Worm (Caenorhabditis elegans): ENCODE measurements around the gene pid-1.

pid-1 gene

DNA sequence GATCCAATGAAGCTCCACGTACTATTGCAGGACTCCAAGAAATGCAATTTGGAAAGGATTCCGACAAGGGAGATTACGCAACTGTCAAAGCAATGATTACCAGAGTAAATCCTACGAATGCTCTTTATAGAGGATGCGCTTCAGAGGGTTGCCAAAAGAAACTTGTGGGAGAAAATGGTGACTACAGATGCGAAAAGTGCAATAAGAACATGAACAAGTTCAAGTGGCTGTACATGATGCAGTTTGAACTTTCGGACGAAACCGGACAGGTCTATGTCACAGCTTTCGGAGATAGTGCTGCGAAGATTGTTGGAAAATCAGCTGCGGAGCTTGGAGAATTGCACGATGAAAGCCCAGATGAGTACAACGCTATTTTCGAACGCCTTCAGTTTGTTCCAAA is 24.0 kb downstream of the pid-1 start:
- TF ChIP-seq F57A8.1 (GFP tag; optimal IDR thresholded peaks at IDR 0.05) (no peak), rcor-1 (GFP tag; IDR thresholded peaks at IDR 0.05) (no peak), F37B4.10 (GFP tag; IDR thresholded peaks at IDR 0.05) (0 out of 2 replicates have a peak, but pooled peaks have one; percentile 9)

DNA sequence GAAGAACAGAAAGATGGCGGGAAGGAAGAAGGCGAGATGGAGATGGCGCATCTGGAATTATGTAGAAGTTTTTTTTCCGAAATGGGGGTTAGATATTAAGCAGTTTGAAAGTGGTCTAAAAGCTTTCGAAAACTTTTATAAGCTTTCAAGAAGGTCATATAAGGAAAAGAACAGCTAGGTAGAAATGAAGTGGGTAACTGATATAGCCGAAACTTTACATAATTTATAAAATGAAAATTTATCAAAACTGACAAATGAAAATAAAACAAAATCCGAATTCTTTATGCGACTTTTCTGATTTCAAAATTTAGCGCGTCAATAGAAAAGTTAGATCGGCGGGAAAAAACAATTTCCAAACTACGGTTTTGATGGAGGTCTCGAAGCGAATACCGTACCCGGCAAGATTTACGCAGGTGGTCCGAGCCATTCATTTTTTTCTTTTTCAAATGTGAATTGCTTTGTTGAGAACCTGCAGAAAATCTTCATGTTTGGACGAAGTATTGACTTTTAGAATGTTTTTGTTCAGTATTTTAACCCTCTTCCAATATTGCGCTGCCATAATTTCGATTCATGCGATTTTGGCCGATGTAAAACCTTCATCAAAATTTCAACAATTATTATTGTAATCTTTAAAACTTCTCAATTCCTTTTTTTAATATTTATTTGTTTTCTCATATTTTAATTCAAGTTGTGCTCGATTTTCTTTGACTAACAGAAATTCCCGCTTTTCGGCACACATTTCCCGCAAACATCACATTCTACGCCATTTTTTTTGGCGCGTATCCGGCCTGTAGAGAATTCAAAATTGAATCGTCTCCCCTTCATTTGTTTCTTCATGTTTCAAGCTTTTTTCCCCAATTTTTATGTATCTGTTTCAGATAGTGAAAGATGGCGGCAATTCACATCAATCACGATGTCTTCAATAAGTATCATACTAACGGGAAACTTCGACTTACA is 26.4 kb downstream of the pid-1 start, which contains the start of the genes F18A1.7 and rpa-1:
Gene F18A1.7 (minus strand): TSS at position 51 of the 957 bp plus-strand sequence.
Gene rpa-1 (plus strand): TSS at position 879 of the 957 bp plus-strand sequence.
- TF ChIP-seq ekl-4 (GFP tag; IDR thresholded peaks at IDR 0.05) (peak; percentile 76), F49E8.2 (tag; optimal IDR thresholded peaks at IDR 0.05; ENCODE audit: insufficient read depth) (peak; percentile 79), dpl-1 (GFP tag; optimal IDR thresholded peaks at IDR 0.05) (peak; percentile 91), efl-1 (GFP tag; optimal IDR thresholded peaks at IDR 0.05) (peak; percentile 97), F10E7.11 (tag; optimal IDR thresholded peaks at IDR 0.05) (no peak), C17E4.6 (GFP tag; IDR thresholded peaks at IDR 0.05) (no peak), mxl-1 (tag; optimal IDR thresholded peaks at IDR 0.05) (no peak), ztf-22 (GFP tag; optimal IDR thresholded peaks at IDR 0.05) (no peak), nhr-179 (tag; optimal IDR thresholded peaks at IDR 0.05) (no peak), C06A6.2 (GFP tag; conservative IDR thresholded peaks at IDR 0.05) (no peak), ztf-28 (GFP tag; IDR thresholded peaks at IDR 0.05) (no peak), nhr-80 (tag; optimal IDR thresholded peaks at IDR 0.05) (no peak), B0261.1 (tag; optimal IDR thresholded peaks at IDR 0.05) (no peak), ztf-6 (GFP tag; IDR thresholded peaks at IDR 0.05) (no peak), atf-7 (tag; optimal IDR thresholded peaks at IDR 0.05) (no peak), D2030.7 (GFP tag; IDR thresholded peaks at IDR 0.05) (peak; percentile 94), akir-1 (GFP tag; optimal IDR thresholded peaks at IDR 0.05) (no peak), snpc-1.3 (tag; optimal IDR thresholded peaks at IDR 0.05; ENCODE audit: insufficient read depth) (peak; percentile 63), Y95B8A.8 (GFP tag; IDR thresholded peaks at IDR 0.05) (0 out of 2 replicates have a peak, but pooled peaks have one; percentile 66), T26A5.8 (tag; optimal IDR thresholded peaks at IDR 0.05) (no peak), lin-40 (tag; optimal IDR thresholded peaks at IDR 0.05) (no peak), repo-1 (tag; optimal IDR thresholded peaks at IDR 0.05) (no peak), hlh-26 (GFP tag; conservative IDR thresholded peaks at IDR 0.05) (no peak), madf-10 (tag; optimal IDR thresholded peaks at IDR 0.05) (no peak), nfyb-1 (GFP tag; IDR thresholded peaks at IDR 0.05) (no peak), F33H1.4 (GFP tag; IDR thresholded peaks at IDR 0.05) (peak; percentile 97), rpc-1 (optimal IDR thresholded peaks at IDR 0.05) (no peak), rpc-1 (tag; optimal IDR thresholded peaks at IDR 0.05) (no peak), rcor-1 (GFP tag; IDR thresholded peaks at IDR 0.05) (peak; percentile 92), nfya-2 (GFP tag; IDR thresholded peaks at IDR 0.05) (no peak), egl-18 (GFP tag; IDR thresholded peaks at IDR 0.05) (no peak), B0019.2 (GFP tag; conservative IDR thresholded peaks at IDR 0.05) (peak; percentile 58), let-607 (tag; optimal IDR thresholded peaks at IDR 0.05) (no peak), sea-2 (GFP tag; IDR thresholded peaks at IDR 0.05) (no peak), aptf-2 (GFP tag; conservative IDR thresholded peaks at IDR 0.05) (no peak), ceh-58 (GFP tag; IDR thresholded peaks at IDR 0.05) (no peak), rec-8 (tag; optimal IDR thresholded peaks at IDR 0.05) (no peak), ztf-3 (GFP tag; optimal IDR thresholded peaks at IDR 0.05) (no peak), ceh-100 (GFP tag; IDR thresholded peaks at IDR 0.05) (0 out of 2 replicates have a peak, but pooled peaks have one; percentile 11), ztf-25 (GFP tag; IDR thresholded peaks at IDR 0.05) (no peak), aptf-3 (GFP tag; IDR thresholded peaks at IDR 0.05) (no peak), B0336.3 (GFP tag; IDR thresholded peaks at IDR 0.05) (peak; percentile 71), K12H6.12 (tag; optimal IDR thresholded peaks at IDR 0.05) (no peak), fkh-3 (tag; optimal IDR thresholded peaks at IDR 0.05) (no peak)

Data from whole organism, young adult.